Fruit fly (Drosophila melanogaster) whole organism, embryonic: ENCODE results near the gene mino.

ENCODE experiments used
- CG10431 ChIP-seq: fragments of 200-800 bp; sonication (Bioruptor generic); optimal IDR thresholded peaks from 3 replicates; lab custom pipeline; 2018; ENCODE audit warnings: missing biosample characterization, mild to moderate bottlenecking, missing genetic modification characterization
- CG11247 ChIP-seq: fragments of 200-800 bp; sonication (Bioruptor generic); IDR thresholded peaks from 2 replicates; pipeline ENCODE4 v1.3.6; 2022; ENCODE audit warnings: missing biosample characterization, missing genetic modification characterization
- CG11456 ChIP-seq: fragments of 200-800 bp; sonication (Bioruptor generic); IDR thresholded peaks from 3 replicates; pipeline ENCODE4 v1.3.6; 2022; ENCODE audit warnings: missing biosample characterization, missing genetic modification characterization
- CG13624 ChIP-seq: fragments of 200-800 bp; sonication (Bioruptor generic); optimal IDR thresholded peaks from 2 replicates; lab custom pipeline; 2016; ENCODE audit warnings: missing biosample characterization, missing genetic modification characterization
- CG13894 ChIP-seq: fragments of 200-800 bp; sonication (Bioruptor generic); optimal IDR thresholded peaks from 3 replicates; lab custom pipeline; 2018; ENCODE audit warnings: missing biosample characterization, mild to moderate bottlenecking, missing genetic modification characterization, moderate library complexity
- CG14860 ChIP-seq: fragments of 200-800 bp; sonication (Bioruptor generic); IDR thresholded peaks from 3 replicates; pipeline ENCODE4 v1.3.6; 2022; ENCODE audit warnings: missing biosample characterization, missing genetic modification characterization; ENCODE audit not compliant: partially characterized antibody
- CG15479 ChIP-seq: fragments of 200-800 bp; sonication (Bioruptor generic); optimal IDR thresholded peaks from 3 replicates; lab custom pipeline; 2019; ENCODE audit warnings: missing biosample characterization, mild to moderate bottlenecking, missing genetic modification characterization, moderate library complexity
- CG17912 ChIP-seq: fragments of 200-800 bp; sonication (Bioruptor generic); optimal IDR thresholded peaks from 2 replicates; lab custom pipeline; 2018; ENCODE audit warnings: missing biosample characterization, mild to moderate bottlenecking, missing genetic modification characterization
- CG2116 ChIP-seq: fragments of 200-800 bp; sonication (Bioruptor generic); optimal IDR thresholded peaks from 3 replicates; lab custom pipeline; 2018; ENCODE audit warnings: missing biosample characterization, mild to moderate bottlenecking, missing genetic modification characterization
- CG5180 ChIP-seq: fragments of 200-800 bp; sonication (Bioruptor generic); optimal IDR thresholded peaks from 3 replicates; lab custom pipeline; 2017; ENCODE audit warnings: missing biosample characterization, missing genetic modification characterization, mild to moderate bottlenecking, moderate library complexity, missing genetic modification reagents
- CG7745 ChIP-seq: fragments of 200-800 bp; sonication (Bioruptor generic); optimal IDR thresholded peaks from 2 replicates; lab custom pipeline; 2018; ENCODE audit warnings: missing biosample characterization, mild to moderate bottlenecking, missing genetic modification characterization, moderate library complexity
- CG8944 ChIP-seq: fragments of 200-800 bp; sonication (Bioruptor generic); optimal IDR thresholded peaks from 3 replicates; lab custom pipeline; 2016; ENCODE audit warnings: missing biosample characterization, missing genetic modification characterization
- CG9817 ChIP-seq: fragments of 200-800 bp; sonication (Bioruptor generic); optimal IDR thresholded peaks from 2 replicates; lab custom pipeline; 2018; ENCODE audit warnings: missing biosample characterization, mild to moderate bottlenecking, missing genetic modification characterization, moderate library complexity
- CG9876 ChIP-seq: fragments of 200-800 bp; sonication (Bioruptor generic); optimal IDR thresholded peaks from 2 replicates; lab custom pipeline; 2016; ENCODE audit warnings: missing biosample characterization, missing genetic modification characterization
- Dref ChIP-seq: fragments of 200-800 bp; sonication (Bioruptor generic); IDR thresholded peaks from 2 replicates; pipeline ENCODE4 v1.3.6; 2022; ENCODE audit warnings: missing biosample characterization, missing genetic modification characterization
- Lpt ChIP-seq: fragments of >200 bp; optimal IDR thresholded peaks from 2 replicates; lab custom pipeline; 2018; ENCODE audit warnings: missing biosample characterization, missing genetic modification characterization
- MBD-R2 ChIP-seq: fragments of 200-800 bp; sonication (Bioruptor generic); IDR thresholded peaks from 2 replicates; pipeline ENCODE4 v1.3.6; 2022; ENCODE audit warnings: missing biosample characterization, missing genetic modification characterization
- Myb ChIP-seq: fragments of 200-800 bp; sonication (Bioruptor generic); optimal IDR thresholded peaks from 2 replicates; lab custom pipeline; 2016; ENCODE audit warnings: missing biosample characterization, missing genetic modification characterization
- Pdp1 ChIP-seq, 2 experiments: fragments of 200-800 bp; sonication (Bioruptor generic); optimal IDR thresholded peaks; 3 replicates each; lab custom pipeline; 2016; ENCODE audit warnings: missing biosample characterization in 2 of 2, missing genetic modification characterization in 2 of 2, mild to moderate bottlenecking in 1 of 2, moderate library complexity in 1 of 2
- Sry-δ ChIP-seq: fragments of 200-800 bp; sonication (Bioruptor generic); optimal IDR thresholded peaks from 2 replicates; lab custom pipeline; 2016; ENCODE audit warnings: missing biosample characterization, missing genetic modification characterization
- ac ChIP-seq: fragments of 200-800 bp; sonication (Bioruptor generic); optimal IDR thresholded peaks from 3 replicates; lab custom pipeline; 2017; ENCODE audit warnings: missing biosample characterization, mild to moderate bottlenecking, missing genetic modification characterization
- amos ChIP-seq: fragments of 200-800 bp; sonication (Bioruptor generic); IDR thresholded peaks from 2 replicates; pipeline ENCODE4 v1.3.6; 2022; ENCODE audit warnings: missing biosample characterization, missing genetic modification characterization; ENCODE audit not compliant: partially characterized antibody
- ase ChIP-seq: fragments of 200-800 bp; sonication (Bioruptor generic); IDR thresholded peaks from 3 replicates; pipeline ENCODE4 v1.3.6; 2022; ENCODE audit warnings: missing biosample characterization, missing genetic modification characterization
- bsh ChIP-seq, 2 experiments: fragments of 200-800 bp; sonication (Bioruptor generic); optimal IDR thresholded peaks; 2 replicates each; lab custom pipeline; 2017 to 2018; ENCODE audit warnings: mild to moderate bottlenecking in 2 of 2, missing biosample characterization in 2 of 2, missing genetic modification characterization in 2 of 2, moderate library complexity in 1 of 2
- cato ChIP-seq: fragments of 200-800 bp; sonication (Bioruptor generic); optimal IDR thresholded peaks from 2 replicates; lab custom pipeline; 2016; ENCODE audit warnings: missing biosample characterization, missing genetic modification characterization, borderline replicate concordance
- ci ChIP-seq: fragments of 200-800 bp; sonication (Bioruptor generic); IDR thresholded peaks from 3 replicates; pipeline ENCODE4 v1.3.6; 2022; ENCODE audit warnings: missing biosample characterization, missing genetic modification characterization
- da ChIP-seq: fragments of 200-800 bp; sonication (Bioruptor generic); optimal IDR thresholded peaks from 2 replicates; lab custom pipeline; 2016; ENCODE audit warnings: missing biosample characterization, missing genetic modification characterization
- gcm ChIP-seq: fragments of 200-800 bp; sonication (Bioruptor generic); optimal IDR thresholded peaks from 2 replicates; lab custom pipeline; 2019; ENCODE audit warnings: missing biosample characterization, mild to moderate bottlenecking, missing genetic modification characterization, moderate library complexity
- her ChIP-seq: fragments of 200-800 bp; sonication (Bioruptor generic); optimal IDR thresholded peaks from 2 replicates; lab custom pipeline; 2016; ENCODE audit warnings: missing biosample characterization, missing genetic modification characterization
- inv ChIP-seq: fragments of 200-800 bp; sonication (Bioruptor generic); IDR thresholded peaks from 2 replicates; pipeline ENCODE4 v1.3.6; 2022; ENCODE audit warnings: missing biosample characterization, missing genetic modification characterization; ENCODE audit not compliant: partially characterized antibody
- mam ChIP-seq: fragments of 200-800 bp; sonication (Bioruptor generic); optimal IDR thresholded peaks from 3 replicates; lab custom pipeline; 2016; ENCODE audit warnings: missing biosample characterization, missing genetic modification characterization
- nmo ChIP-seq: fragments of 200-800 bp; sonication (Bioruptor generic); optimal IDR thresholded peaks from 2 replicates; lab custom pipeline; 2018; ENCODE audit warnings: missing biosample characterization, mild to moderate bottlenecking, missing genetic modification characterization, moderate library complexity
- org-1 ChIP-seq: fragments of 200-800 bp; sonication (Bioruptor generic); optimal IDR thresholded peaks from 2 replicates; lab custom pipeline; 2017; ENCODE audit warnings: missing biosample characterization, missing genetic modification characterization
- pan ChIP-seq, 4 experiments: fragments of >200 bp in 3 of 4; fragments of 200-800 bp in 1 of 4; sonication (Bioruptor generic) in 1 of 4; optimal IDR thresholded peaks in 3 of 4; IDR thresholded peaks in 1 of 4; 2 replicates each; pipeline versions ENCODE4 v1.3.6 to Lab custom; 2017 to 2022; ENCODE audit warnings: missing biosample characterization in 2 of 4, missing genetic modification characterization in 2 of 4, mixed read lengths in 1 of 4
- peb ChIP-seq: fragments of 200-800 bp; sonication (Bioruptor generic); IDR thresholded peaks from 2 replicates; pipeline ENCODE4 v1.3.6; 2022; ENCODE audit warnings: missing biosample characterization, missing genetic modification characterization
- pzg ChIP-seq: fragments of 200-800 bp; sonication (Bioruptor generic); optimal IDR thresholded peaks from 3 replicates; lab custom pipeline; 2018; ENCODE audit warnings: missing biosample characterization, mild to moderate bottlenecking, missing genetic modification characterization, moderate library complexity
- run ChIP-seq: fragments of 200-800 bp; sonication (Bioruptor generic); optimal IDR thresholded peaks from 3 replicates; lab custom pipeline; 2018; ENCODE audit warnings: missing biosample characterization, mild to moderate bottlenecking, missing genetic modification characterization
- scrt ChIP-seq: fragments of 200-800 bp; sonication (Bioruptor generic); optimal IDR thresholded peaks from 2 replicates; lab custom pipeline; 2018; ENCODE audit warnings: missing biosample characterization, mild to moderate bottlenecking, missing genetic modification characterization, moderate library complexity
- sens ChIP-seq: fragments of 200-800 bp; sonication (Bioruptor generic); peaks from one replicate; lab custom pipeline; 2016; ENCODE audit warnings: missing biosample characterization, missing genetic modification characterization
- stwl ChIP-seq: fragments of 200-800 bp; sonication (Bioruptor generic); optimal IDR thresholded peaks from 3 replicates; lab custom pipeline; 2018; ENCODE audit warnings: missing biosample characterization, mild to moderate bottlenecking, missing genetic modification characterization, moderate library complexity
- sug ChIP-seq: fragments of 200-800 bp; optimal IDR thresholded peaks from 2 replicates; lab custom pipeline; 2019; ENCODE audit warnings: missing biosample characterization, mild to moderate bottlenecking, missing genetic modification characterization, moderate library complexity
- tap ChIP-seq: fragments of 200-800 bp; optimal IDR thresholded peaks from 3 replicates; lab custom pipeline; 2019; ENCODE audit warnings: missing biosample characterization, mild to moderate bottlenecking, missing genetic modification characterization, moderate library complexity
- tna ChIP-seq: fragments of 200-800 bp; sonication (Bioruptor generic); IDR thresholded peaks from 2 replicates; pipeline ENCODE4 v1.3.6; 2022; ENCODE audit warnings: missing biosample characterization, missing genetic modification characterization; ENCODE audit not compliant: partially characterized antibody
- toy ChIP-seq: fragments of 200-800 bp; sonication (Bioruptor generic); IDR thresholded peaks from 2 replicates; pipeline ENCODE4 v1.3.6; 2022; ENCODE audit warnings: missing biosample characterization, missing genetic modification characterization
- tup ChIP-seq: fragments of 200-800 bp; sonication (Bioruptor generic); optimal IDR thresholded peaks from 2 replicates; lab custom pipeline; 2016; ENCODE audit warnings: missing biosample characterization, mild to moderate bottlenecking, missing genetic modification characterization, moderate library complexity
- twi ChIP-seq: fragments of 200-800 bp; optimal IDR thresholded peaks from 2 replicates; lab custom pipeline; 2019; ENCODE audit warnings: missing biosample characterization, mild to moderate bottlenecking, missing genetic modification characterization, moderate library complexity
- wdn ChIP-seq: fragments of 200-800 bp; sonication (Bioruptor generic); IDR thresholded peaks from 2 replicates; pipeline ENCODE4 v1.3.6; 2022; ENCODE audit warnings: missing biosample characterization, missing genetic modification characterization

Gene mino

DNA sequence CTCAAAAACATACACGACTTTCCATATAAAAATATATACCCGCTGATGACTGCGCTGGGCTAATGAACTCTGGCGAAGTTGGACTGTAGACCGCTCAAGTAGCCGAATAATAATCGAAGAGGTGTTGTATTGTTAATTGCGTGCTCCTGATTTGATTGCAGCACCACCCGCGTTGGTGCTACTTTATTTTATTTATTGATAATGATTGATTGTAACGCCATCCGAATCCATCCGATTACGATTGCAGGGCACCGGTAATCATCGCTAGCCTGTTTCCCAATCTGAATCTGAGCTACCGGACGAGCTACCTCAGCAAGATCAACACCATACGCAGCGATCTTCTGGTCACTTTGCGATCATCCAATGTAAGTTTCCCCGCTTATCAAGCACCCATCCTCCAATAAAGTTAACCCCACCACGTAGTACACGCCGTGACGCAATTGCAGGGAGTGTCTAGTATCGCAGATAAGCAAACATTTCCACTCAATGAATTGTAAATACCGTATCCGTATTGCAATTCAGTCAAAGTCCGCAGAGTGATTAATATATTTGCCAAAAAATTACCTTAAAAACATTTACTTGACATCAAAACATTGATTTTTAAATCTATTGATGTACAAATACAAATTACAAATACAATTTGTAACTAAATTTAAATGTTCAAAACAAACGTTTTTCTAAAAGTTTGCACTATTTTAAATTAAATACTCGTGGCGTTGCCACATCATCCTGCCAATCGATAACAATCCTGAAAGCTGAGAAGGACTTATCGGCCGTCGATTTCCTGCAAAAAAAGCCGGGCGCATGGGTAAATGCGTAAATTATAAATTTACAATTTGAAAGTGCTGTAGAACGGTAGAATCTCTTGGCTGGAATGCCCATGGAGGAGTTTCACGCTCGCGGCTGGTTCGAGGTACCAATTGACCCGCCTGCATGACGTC is 4.3 kb downstream of the mino start (continued):
- TF ChIP-seq CG9876 (GFP tag; lab: Kevin White, UChicago) (no peak), scrt (GFP tag; lab: Kevin White, UChicago) (no peak), pzg (GFP tag; lab: Kevin White, UChicago) (peak; percentile 20), twi (tag; lab: Kevin White, UChicago) (no peak), sug (tag; lab: Kevin White, UChicago) (peak; percentile 94), CG14860 (GFP tag; lab: Robert Waterston, UW) (no peak), tup (GFP tag; lab: Kevin White, UChicago) (no peak), nmo (GFP tag; lab: Kevin White, UChicago) (no peak), Sry-δ (peak; percentile 12), cato (no peak), tap (tag; lab: Kevin White, UChicago) (no peak), run (no peak), ac (no peak), inv (GFP tag; lab: Robert Waterston, UW) (no peak), Lpt (GFP tag; lab: Kevin White, UChicago) (no peak), bsh (GFP tag; optimal IDR thresholded peaks at IDR 0.05; lab: Kevin White, UChicago) (no peak), CG10431 (GFP tag; lab: Kevin White, UChicago) (no peak), gcm (no peak), MBD-R2 (0 out of 2 replicates have a peak, but pooled peaks have one; percentile 25), CG13624 (GFP tag; lab: Kevin White, UChicago) (no peak), Myb (GFP tag; lab: Kevin White, UChicago) (peak; percentile 29), CG13894 (tag; lab: Kevin White, UChicago) (no peak), toy (GFP tag; lab: Robert Waterston, UW) (no peak), amos (GFP tag; lab: Robert Waterston, UW) (0 out of 2 replicates have a peak, but pooled peaks have one; percentile 9), CG5180 (GFP tag; lab: Kevin White, UChicago) (no peak), wdn (GFP tag; lab: Robert Waterston, UW) (no peak), CG11247 (GFP tag; lab: Robert Waterston, UW) (no peak), ci (peak; percentile 47; the same call in 1 of the 3 replicates), stwl (peak; percentile 54), CG9817 (tag; lab: Kevin White, UChicago) (no peak), pan (optimal IDR thresholded peaks at IDR 0.05; lab: Kevin White, UChicago) (no peak), pan (GFP tag; optimal IDR thresholded peaks at IDR 0.05 in 1 of 2, IDR thresholded peaks at IDR 0.05 in 1 of 2) (no peak), mam (GFP tag; lab: Kevin White, UChicago) (no peak), Pdp1 (GFP tag; optimal IDR thresholded peaks at IDR 0.05; lab: Kevin White, UChicago) (peak in 1 of 2 experiments; percentile 75), CG8944 (no peak), sens (peak; percentile 56), da (GFP tag; lab: Kevin White, UChicago) (no peak), her (GFP tag; lab: Kevin White, UChicago) (no peak), tna (GFP tag; lab: Robert Waterston, UW) (no peak), org-1 (no peak), CG11456 (GFP tag; lab: Robert Waterston, UW) (no peak), CG17912 (no peak), peb (no peak), Dref (peak; percentile 59), CG2116 (GFP tag; lab: Kevin White, UChicago) (peak; percentile 59), CG7745 (tag; lab: Kevin White, UChicago) (no peak), ase (GFP tag; lab: Robert Waterston, UW) (no peak), CG15479 (GFP tag; lab: Kevin White, UChicago) (no peak)
